Fruit fly (Drosophila melanogaster) whole organism, embryonic: Measurements from ENCODE around the gene Dus1.

Experiments used
- Abd-B ChIP-seq: fragments of 200-800 bp; sonication (Bioruptor generic); optimal IDR thresholded peaks from 2 replicates; lab custom pipeline; 2018; ENCODE audit warnings: missing biosample characterization, mild to moderate bottlenecking, missing genetic modification characterization, moderate library complexity
- Adf1 ChIP-seq: fragments of 200-800 bp; sonication (Bioruptor generic); IDR thresholded peaks from 2 replicates; pipeline ENCODE4 v1.3.6; 2022; ENCODE audit warnings: missing biosample characterization, missing genetic modification characterization
- Aef1 ChIP-seq: fragments of 200-800 bp; sonication (Bioruptor generic); IDR thresholded peaks from 3 replicates; pipeline ENCODE4 v1.3.6; 2022; ENCODE audit warnings: missing biosample characterization, missing genetic modification characterization
- B-H1 ChIP-seq: fragments of 200-800 bp; sonication (Bioruptor generic); IDR thresholded peaks from 3 replicates; pipeline ENCODE4 v1.3.6; 2022; ENCODE audit warnings: missing biosample characterization, missing genetic modification characterization
- CG10959 ChIP-seq: fragments of 200-800 bp; sonication (Bioruptor generic); IDR thresholded peaks from 2 replicates; pipeline ENCODE4 v1.3.6; 2022; ENCODE audit warnings: missing biosample characterization, missing genetic modification characterization
- CG12659 ChIP-seq: fragments of 200-800 bp; sonication (Bioruptor generic); optimal IDR thresholded peaks from 3 replicates; lab custom pipeline; 2017; ENCODE audit warnings: mild to moderate bottlenecking, missing biosample characterization, missing genetic modification reagents, missing genetic modification characterization
- CG1792 ChIP-seq: fragments of 200-800 bp; sonication (Bioruptor generic); optimal IDR thresholded peaks from 2 replicates; lab custom pipeline; 2016; ENCODE audit warnings: missing biosample characterization, missing genetic modification characterization
- CG18011 ChIP-seq: fragments of 200-800 bp; sonication (Bioruptor generic); optimal IDR thresholded peaks from 2 replicates; lab custom pipeline; 2017; ENCODE audit warnings: missing biosample characterization, missing genetic modification characterization, mild to moderate bottlenecking, moderate library complexity, missing genotype
- CG18764 ChIP-seq: fragments of 200-800 bp; sonication (Bioruptor generic); optimal IDR thresholded peaks from 3 replicates; lab custom pipeline; 2016; ENCODE audit warnings: missing biosample characterization, missing genetic modification characterization
- CG2120 ChIP-seq: fragments of 200-800 bp; sonication (Bioruptor generic); optimal IDR thresholded peaks from 3 replicates; lab custom pipeline; 2016; ENCODE audit warnings: missing biosample characterization, missing genetic modification characterization
- CG2199 ChIP-seq: fragments of 200-800 bp; sonication (Bioruptor generic); IDR thresholded peaks from 3 replicates; pipeline ENCODE4 v1.3.6; 2022; ENCODE audit warnings: missing biosample characterization, missing genetic modification characterization
- CG2202 ChIP-seq: fragments of 200-800 bp; sonication (Bioruptor generic); optimal IDR thresholded peaks from 2 replicates; lab custom pipeline; 2018; ENCODE audit warnings: missing biosample characterization, mild to moderate bottlenecking, missing genetic modification characterization
- CG2712 ChIP-seq: fragments of 200-800 bp; optimal IDR thresholded peaks from 3 replicates; lab custom pipeline; 2019; ENCODE audit warnings: missing biosample characterization, mild to moderate bottlenecking, missing genetic modification characterization, moderate library complexity
- CG31365 ChIP-seq: fragments of 200-800 bp; sonication (Bioruptor generic); optimal IDR thresholded peaks from 2 replicates; lab custom pipeline; 2018; ENCODE audit warnings: missing biosample characterization, mild to moderate bottlenecking, missing genetic modification characterization
- CG33213 ChIP-seq: fragments of 200-800 bp; sonication (Bioruptor generic); optimal IDR thresholded peaks from 3 replicates; lab custom pipeline; 2016; ENCODE audit warnings: missing biosample characterization, missing genetic modification characterization
- CG4617 ChIP-seq: fragments of 200-800 bp; sonication (Bioruptor generic); optimal IDR thresholded peaks from 3 replicates; lab custom pipeline; 2016; ENCODE audit warnings: missing biosample characterization, missing genetic modification characterization, borderline replicate concordance
- CG4707 ChIP-seq: fragments of 200-800 bp; sonication (Bioruptor generic); optimal IDR thresholded peaks from 2 replicates; lab custom pipeline; 2018; ENCODE audit warnings: missing biosample characterization, mild to moderate bottlenecking, missing genetic modification characterization, moderate library complexity
- CG7745 ChIP-seq: fragments of 200-800 bp; sonication (Bioruptor generic); optimal IDR thresholded peaks from 2 replicates; lab custom pipeline; 2018; ENCODE audit warnings: missing biosample characterization, mild to moderate bottlenecking, missing genetic modification characterization, moderate library complexity
- CG7928 ChIP-seq: fragments of 200-800 bp; sonication (Bioruptor generic); optimal IDR thresholded peaks from 2 replicates; lab custom pipeline; 2017; ENCODE audit warnings: missing biosample characterization, mild to moderate bottlenecking, missing genetic modification characterization
- CG8765 ChIP-seq: fragments of 200-800 bp; sonication (Bioruptor generic); IDR thresholded peaks from 2 replicates; pipeline ENCODE4 v1.3.6; 2022; ENCODE audit warnings: missing biosample characterization, missing genetic modification characterization
- CTCF ChIP-seq: fragments of 200-800 bp; sonication (Bioruptor generic); optimal IDR thresholded peaks from 2 replicates; lab custom pipeline; 2017; ENCODE audit warnings: missing biosample characterization, mild to moderate bottlenecking, missing genetic modification characterization, moderate library complexity
- Camta ChIP-seq: fragments of 200-800 bp; sonication (Bioruptor generic); optimal IDR thresholded peaks from 2 replicates; lab custom pipeline; 2016; ENCODE audit warnings: missing biosample characterization, missing genetic modification characterization
- Chrac-16 ChIP-seq: fragments of 200-800 bp; sonication (Bioruptor generic); optimal IDR thresholded peaks from 3 replicates; lab custom pipeline; 2016; ENCODE audit warnings: missing biosample characterization, missing genetic modification characterization
- CrebB ChIP-seq: fragments of 200-800 bp; sonication (Bioruptor generic); optimal IDR thresholded peaks from 3 replicates; lab custom pipeline; 2018; ENCODE audit warnings: missing biosample characterization, mild to moderate bottlenecking, missing genetic modification characterization
- Dip3 ChIP-seq: fragments of 200-800 bp; sonication (Bioruptor generic); optimal IDR thresholded peaks from 3 replicates; lab custom pipeline; 2016; ENCODE audit warnings: missing biosample characterization, missing genetic modification characterization
- Gsc ChIP-seq: fragments of 200-800 bp; sonication (Bioruptor generic); IDR thresholded peaks from 2 replicates; pipeline ENCODE4 v1.3.6; 2022; ENCODE audit warnings: missing biosample characterization, missing genetic modification characterization
- H15 ChIP-seq: fragments of 200-800 bp; sonication (Bioruptor generic); IDR thresholded peaks from 3 replicates; pipeline ENCODE4 v1.3.6; 2022; ENCODE audit warnings: missing biosample characterization, missing genetic modification characterization
- HLHmδ ChIP-seq: fragments of 200-800 bp; sonication (Bioruptor generic); optimal IDR thresholded peaks from 2 replicates; lab custom pipeline; 2018; ENCODE audit warnings: missing biosample characterization, mild to moderate bottlenecking, missing genetic modification characterization, moderate library complexity
- Hr3 ChIP-seq: fragments of 200-800 bp; sonication (Bioruptor generic); optimal IDR thresholded peaks from 3 replicates; lab custom pipeline; 2016; ENCODE audit warnings: missing biosample characterization, missing genetic modification characterization
- Max ChIP-seq: fragments of 200-800 bp; sonication (Bioruptor generic); optimal IDR thresholded peaks from 2 replicates; lab custom pipeline; 2016; ENCODE audit warnings: missing biosample characterization, mild to moderate bottlenecking, missing genetic modification characterization
- Nf-YC ChIP-seq: fragments of 200-800 bp; optimal IDR thresholded peaks from 3 replicates; lab custom pipeline; 2019; ENCODE audit warnings: missing biosample characterization, mild to moderate bottlenecking, missing genetic modification characterization, moderate library complexity
- Side ChIP-seq: fragments of 200-800 bp; sonication (Bioruptor generic); optimal IDR thresholded peaks from 2 replicates; lab custom pipeline; 2016; ENCODE audit warnings: missing biosample characterization, missing genetic modification characterization
- Sox100B ChIP-seq: fragments of 200-800 bp; sonication (Bioruptor generic); optimal IDR thresholded peaks from 3 replicates; lab custom pipeline; 2018; ENCODE audit warnings: missing biosample characterization, mild to moderate bottlenecking, missing genetic modification characterization
- Spps ChIP-seq: fragments of 200-800 bp; sonication (Bioruptor generic); optimal IDR thresholded peaks from 2 replicates; lab custom pipeline; 2018; ENCODE audit warnings: missing biosample characterization, mild to moderate bottlenecking, missing genetic modification characterization
- Stat92E ChIP-seq, 3 experiments: fragments of >200 bp in 2 of 3; fragments of 200-800 bp in 1 of 3; sonication (Bioruptor generic) in 1 of 3; optimal IDR thresholded peaks; 2 replicates each; lab custom pipeline; 2017 to 2019; ENCODE audit warnings: missing biosample characterization in 3 of 3, missing genetic modification characterization in 3 of 3, mild to moderate bottlenecking in 1 of 3, moderate library complexity in 1 of 3
- ab ChIP-seq: fragments of 200-800 bp; sonication (Bioruptor generic); optimal IDR thresholded peaks from 2 replicates; lab custom pipeline; 2016; ENCODE audit warnings: missing biosample characterization, missing genetic modification characterization
- crol ChIP-seq: fragments of 200-800 bp; sonication (Bioruptor generic); IDR thresholded peaks from 2 replicates; pipeline ENCODE4 v1.3.6; 2022; ENCODE audit warnings: missing biosample characterization, missing genetic modification characterization
- crp ChIP-seq, 2 experiments: fragments of 200-800 bp; sonication (Bioruptor generic); optimal IDR thresholded peaks; 2 replicates in 1 of 2; 3 replicates in 1 of 2; lab custom pipeline; 2017; ENCODE audit warnings: missing biosample characterization in 2 of 2, missing genetic modification characterization in 2 of 2, mild to moderate bottlenecking in 1 of 2, moderate library complexity in 1 of 2
- dati ChIP-seq: fragments of 200-800 bp; sonication (Bioruptor generic); IDR thresholded peaks from 2 replicates; pipeline ENCODE4 v1.3.6; 2022; ENCODE audit warnings: missing biosample characterization, missing genetic modification characterization
- dimm ChIP-seq: fragments of 200-800 bp; sonication (Bioruptor generic); IDR thresholded peaks from 2 replicates; pipeline ENCODE4 v1.3.6; 2022; ENCODE audit warnings: missing biosample characterization, missing genetic modification characterization
- dpn ChIP-seq, 2 experiments: fragments of 200-800 bp; sonication (Bioruptor generic); optimal IDR thresholded peaks; 3 replicates each; lab custom pipeline; 2016; ENCODE audit warnings: missing biosample characterization in 2 of 2, missing genetic modification characterization in 2 of 2
- esg ChIP-seq: fragments of 200-800 bp; sonication (Bioruptor generic); conservative IDR thresholded peaks from 2 replicates; pipeline ENCODE4 v1.3.6; 2022; ENCODE audit warnings: missing biosample characterization, missing genetic modification characterization
- fd102C ChIP-seq: fragments of 200-800 bp; sonication (Bioruptor generic); optimal IDR thresholded peaks from 2 replicates; lab custom pipeline; 2018; ENCODE audit warnings: missing biosample characterization, mild to moderate bottlenecking, missing genetic modification characterization, moderate library complexity
- fru ChIP-seq: fragments of >200 bp; optimal IDR thresholded peaks from 2 replicates; lab custom pipeline; 2017
- grn ChIP-seq: fragments of 200-800 bp; sonication (Bioruptor generic); optimal IDR thresholded peaks from 3 replicates; lab custom pipeline; 2017; ENCODE audit warnings: missing biosample characterization, missing genetic modification characterization
- h ChIP-seq: fragments of >200 bp; optimal IDR thresholded peaks from 2 replicates; lab custom pipeline; 2017
- insv ChIP-seq, 2 experiments: fragments of 200-800 bp; sonication (Bioruptor generic); optimal IDR thresholded peaks; 3 replicates each; lab custom pipeline; 2016 to 2018; ENCODE audit warnings: missing biosample characterization in 2 of 2, missing genetic modification characterization in 2 of 2
- jigr1 ChIP-seq: fragments of 200-800 bp; sonication (Bioruptor generic); IDR thresholded peaks from 3 replicates; pipeline ENCODE4 v1.3.6; 2022; ENCODE audit warnings: missing biosample characterization, missing genetic modification characterization
- oc ChIP-seq: fragments of 200-800 bp; sonication (Bioruptor generic); optimal IDR thresholded peaks from 2 replicates; lab custom pipeline; 2018; ENCODE audit warnings: missing biosample characterization, mild to moderate bottlenecking, missing genetic modification characterization, moderate library complexity
- sisA ChIP-seq: fragments of 200-800 bp; sonication (Bioruptor generic); IDR thresholded peaks from 2 replicates; pipeline ENCODE4 v1.3.6; 2022; ENCODE audit warnings: missing biosample characterization, missing genetic modification characterization
- so ChIP-seq: fragments of 200-800 bp; sonication (Bioruptor generic); IDR thresholded peaks from 3 replicates; pipeline ENCODE4 v1.3.6; 2022; ENCODE audit warnings: missing biosample characterization, missing genetic modification characterization
- trem ChIP-seq: fragments of 200-800 bp; optimal IDR thresholded peaks from 3 replicates; lab custom pipeline; 2019; ENCODE audit warnings: missing biosample characterization, mild to moderate bottlenecking, missing genetic modification characterization, moderate library complexity
- wdn ChIP-seq: fragments of 200-800 bp; sonication (Bioruptor generic); IDR thresholded peaks from 2 replicates; pipeline ENCODE4 v1.3.6; 2022; ENCODE audit warnings: missing biosample characterization, missing genetic modification characterization

Dus1 gene

DNA sequence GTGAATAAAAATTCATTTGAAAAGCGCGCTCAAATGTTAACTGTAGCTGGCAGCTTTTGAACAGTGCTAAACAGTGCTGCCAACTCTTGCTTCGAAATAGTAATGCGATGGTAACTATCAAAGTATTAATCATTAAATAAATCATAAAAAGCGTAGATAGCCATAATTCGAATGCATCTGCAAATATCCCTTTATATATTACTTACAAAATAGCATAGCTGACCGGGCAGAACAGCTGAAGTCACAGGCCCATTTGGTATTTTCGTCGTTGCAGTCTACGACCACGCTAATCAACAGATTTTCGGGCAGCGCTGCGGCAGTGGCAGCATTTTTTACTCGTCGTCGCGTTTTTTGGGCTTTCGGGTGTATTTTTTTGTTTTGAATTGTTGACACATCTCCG, 34.1 kb upstream of the Dus1 start, which contains the start of gene Plc21C (continued):
- TF ChIP-seq CG31365 (tag; lab: Kevin White, UChicago) (no peak), Nf-YC (tag; lab: Kevin White, UChicago) (peak; percentile 71), CG8765 (GFP tag; lab: Robert Waterston, UW) (no peak), ab (GFP tag; lab: Kevin White, UChicago) (no peak), crp (GFP tag; optimal IDR thresholded peaks at IDR 0.05; lab: Kevin White, UChicago) (peak; percentile 16 to 88), sisA (peak; percentile 66), CG1792 (GFP tag; lab: Kevin White, UChicago) (peak; percentile 23), CG7745 (tag; lab: Kevin White, UChicago) (no peak), dpn (GFP tag; optimal IDR thresholded peaks at IDR 0.05; lab: Kevin White, UChicago) (peak; percentile 51 to 57), CG2712 (tag; lab: Kevin White, UChicago) (peak; percentile 60), Gsc (no peak), Adf1 (peak; percentile 92), CG2199 (GFP tag; lab: Robert Waterston, UW) (no peak), Abd-B (GFP tag; lab: Kevin White, UChicago) (peak; percentile 49), trem (tag; lab: Kevin White, UChicago) (peak; percentile 100), insv (GFP tag; optimal IDR thresholded peaks at IDR 0.05; lab: Kevin White, UChicago) (no peak), fru (no peak), CG10959 (GFP tag; lab: Robert Waterston, UW) (no peak), Max (GFP tag; lab: Kevin White, UChicago) (peak; percentile 65), CG18011 (GFP tag; lab: Kevin White, UChicago) (peak; percentile 100), CG33213 (GFP tag; lab: Kevin White, UChicago) (peak; percentile 52), Camta (GFP tag; lab: Kevin White, UChicago) (peak; percentile 37), Stat92E (GFP tag; optimal IDR thresholded peaks at IDR 0.05; lab: Kevin White, UChicago) (peak in 1 of 3 experiments; percentile 62), Spps (tag; lab: Kevin White, UChicago) (peak; percentile 24), grn (GFP tag; lab: Kevin White, UChicago) (peak; percentile 48), Sox100B (GFP tag; lab: Kevin White, UChicago) (no peak), oc (tag; lab: Kevin White, UChicago) (no peak), CG2202 (no peak), fd102C (no peak), CG4707 (no peak), CG12659 (GFP tag; lab: Kevin White, UChicago) (peak; percentile 69), crol (no peak), Hr3 (GFP tag; lab: Kevin White, UChicago) (peak; percentile 71), CG4617 (GFP tag; lab: Kevin White, UChicago) (peak; percentile 29), CTCF (GFP tag; lab: Kevin White, UChicago) (peak; percentile 52), Aef1 (GFP tag; lab: Robert Waterston, UW) (no peak), dati (GFP tag; lab: Robert Waterston, UW) (no peak), HLHmδ (no peak), jigr1 (GFP tag; lab: Robert Waterston, UW) (no peak), CG2120 (peak; percentile 70), CG18764 (GFP tag; lab: Kevin White, UChicago) (no peak), Side (GFP tag; lab: Kevin White, UChicago) (peak; percentile 24), esg (no peak), B-H1 (GFP tag; lab: Robert Waterston, UW) (no peak), wdn (no peak), h (lab: Kevin White, UChicago) (no peak), H15 (GFP tag; lab: Robert Waterston, UW) (no peak), Dip3 (peak; percentile 35), CrebB (no peak), Chrac-16 (GFP tag; lab: Kevin White, UChicago) (peak; percentile 44), CG7928 (GFP tag; lab: Kevin White, UChicago) (peak; percentile 42), so (GFP tag; lab: Robert Waterston, UW) (no peak), dimm (GFP tag; lab: Robert Waterston, UW) (no peak)
